Worm (Caenorhabditis elegans) whole organism, L4 larva: ENCODE measurements around the gene srx-60.

Experiments
- nhr-10 ChIP-seq: fragments of 150-350 bp; optimal IDR thresholded peaks from 2 replicates; lab custom pipeline; 2014; ENCODE audit warnings: missing biosample characterization, missing genetic modification characterization
- nhr-28 ChIP-seq: fragments of 150-350 bp; optimal IDR thresholded peaks from 2 replicates; lab custom pipeline; 2014; ENCODE audit warnings: missing biosample characterization, missing genetic modification characterization
- nhr-42 ChIP-seq: fragments of 200-800 bp; sonication (Bioruptor generic); IDR thresholded peaks from 2 replicates; pipeline ENCODE4 v1.3.6; 2022; ENCODE audit warnings: missing genetic modification characterization, missing compliant biosample characterization
- unc-39 ChIP-seq: sonication (generic microtip); optimal IDR thresholded peaks from 2 replicates; lab custom pipeline; 2017; ENCODE audit warnings: missing biosample characterization, missing genetic modification characterization

ce11 chrV:7374090-7374489, 26.6 kb upstream of the srx-60 start, which contains the start of gene srx-56:
- TF ChIP-seq nhr-28 (tag; lab: Kevin White, UChicago) (no peak), unc-39 (tag; lab: Kevin White, UChicago) (no peak), nhr-42 (no peak), nhr-10 (tag; lab: Kevin White, UChicago) (no peak)
